Worm (Caenorhabditis elegans) whole organism, L4/young adult: Measurements from ENCODE around the gene gck-1.

ENCODE experiments used
- W03F9.2 ChIP-seq: fragments of 150-350 bp; optimal IDR thresholded peaks from 2 replicates; lab custom pipeline; 2014; ENCODE audit warnings: missing biosample characterization, missing genetic modification characterization
- him-1 ChIP-seq: sonication (generic microtip); optimal IDR thresholded peaks from 2 replicates; lab custom pipeline; 2016; ENCODE audit warnings: missing genotype, missing genetic modification reagents, missing genetic modification characterization, missing compliant biosample characterization

DNA sequence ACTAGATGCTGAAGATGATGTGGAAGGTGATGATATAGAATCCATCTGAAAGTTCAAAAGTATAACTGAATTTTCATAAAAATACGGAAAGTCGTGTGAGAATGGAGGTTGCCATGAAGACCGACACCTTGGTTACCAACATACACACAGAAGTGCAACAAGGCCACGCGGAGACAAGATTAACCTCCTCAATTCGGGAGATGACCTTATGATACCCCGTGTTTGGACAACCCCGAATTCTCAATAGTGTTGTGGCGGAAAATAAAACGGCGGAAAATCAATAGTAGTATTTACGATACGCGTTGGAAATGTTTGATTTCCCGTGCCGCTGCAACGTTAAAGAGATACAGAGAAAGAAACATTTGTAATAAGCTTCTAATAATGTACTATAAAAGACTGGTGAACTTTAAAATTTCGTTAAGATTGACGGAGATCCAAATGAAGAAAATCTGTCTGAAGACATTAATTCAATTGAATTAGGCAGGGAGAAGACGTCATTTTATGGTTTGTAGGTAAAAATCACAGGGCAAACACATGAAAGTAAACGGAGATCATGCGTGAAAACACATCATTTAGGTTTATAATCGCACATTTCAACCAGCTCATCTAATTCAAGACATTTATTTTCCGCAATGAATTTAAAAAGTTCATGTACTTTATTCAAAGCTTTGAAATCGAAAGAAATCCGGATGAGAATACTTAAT is 16.6 kb downstream of the gck-1 start, which contains the start of gene nhr-44:
- TF ChIP-seq W03F9.2 (tag; lab: Kevin White, UChicago) (no peak), him-1 (tag; lab: Kevin White, UChicago) (no peak)
